Fruit fly (Drosophila melanogaster): Measurements from ENCODE around the gene CG9692.

DNA sequence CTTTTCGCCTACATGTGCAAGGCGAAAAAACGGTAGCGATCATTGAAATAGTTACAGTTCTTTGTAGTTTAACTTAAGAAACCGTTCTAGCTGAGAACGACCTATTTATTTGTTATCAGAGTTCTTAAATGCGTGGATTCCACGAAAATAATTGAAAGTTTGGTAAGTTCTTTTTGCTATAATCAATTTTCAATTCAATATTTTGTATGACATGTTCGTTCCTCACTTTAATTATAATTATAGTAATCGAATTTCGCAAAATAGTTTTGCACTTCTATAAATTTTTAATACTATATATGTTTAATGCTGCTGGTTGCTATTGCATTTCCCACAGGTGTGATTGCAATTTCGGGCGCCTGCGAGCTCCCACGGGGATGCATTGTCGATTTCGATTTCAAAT, 43.6 kb downstream of the CG9692 start:
- TF ChIP-seq CG8478 (optimal IDR thresholded peaks at IDR 0.05) (no peak), CTCF (optimal IDR thresholded peaks at IDR 0.05) (no peak)

All from S2 (cell line).